Worm (Caenorhabditis elegans) whole organism, L4/young adult: Measurements from ENCODE around the gene F43C11.6.

Experiments used
- W03F9.2 ChIP-seq: fragments of 150-350 bp; optimal IDR thresholded peaks from 2 replicates; lab custom pipeline; 2014; ENCODE audit warnings: missing biosample characterization, missing genetic modification characterization
- him-1 ChIP-seq: sonication (generic microtip); optimal IDR thresholded peaks from 2 replicates; lab custom pipeline; 2016; ENCODE audit warnings: missing genotype, missing genetic modification reagents, missing genetic modification characterization, missing compliant biosample characterization

- no peak for TF ChIP-seq W03F9.2 (tag; lab: Kevin White, UChicago)
- TF ChIP-seq him-1 (tag; lab: Kevin White, UChicago): no peak
Measured at ce11 chrII:2377751-2378150, 35.5 kb downstream of the F43C11.6 start, which contains the start of gene F16G10.6.
